Fruit fly (Drosophila melanogaster): ENCODE data around the gene nsl1.

The nsl1 gene

DNA sequence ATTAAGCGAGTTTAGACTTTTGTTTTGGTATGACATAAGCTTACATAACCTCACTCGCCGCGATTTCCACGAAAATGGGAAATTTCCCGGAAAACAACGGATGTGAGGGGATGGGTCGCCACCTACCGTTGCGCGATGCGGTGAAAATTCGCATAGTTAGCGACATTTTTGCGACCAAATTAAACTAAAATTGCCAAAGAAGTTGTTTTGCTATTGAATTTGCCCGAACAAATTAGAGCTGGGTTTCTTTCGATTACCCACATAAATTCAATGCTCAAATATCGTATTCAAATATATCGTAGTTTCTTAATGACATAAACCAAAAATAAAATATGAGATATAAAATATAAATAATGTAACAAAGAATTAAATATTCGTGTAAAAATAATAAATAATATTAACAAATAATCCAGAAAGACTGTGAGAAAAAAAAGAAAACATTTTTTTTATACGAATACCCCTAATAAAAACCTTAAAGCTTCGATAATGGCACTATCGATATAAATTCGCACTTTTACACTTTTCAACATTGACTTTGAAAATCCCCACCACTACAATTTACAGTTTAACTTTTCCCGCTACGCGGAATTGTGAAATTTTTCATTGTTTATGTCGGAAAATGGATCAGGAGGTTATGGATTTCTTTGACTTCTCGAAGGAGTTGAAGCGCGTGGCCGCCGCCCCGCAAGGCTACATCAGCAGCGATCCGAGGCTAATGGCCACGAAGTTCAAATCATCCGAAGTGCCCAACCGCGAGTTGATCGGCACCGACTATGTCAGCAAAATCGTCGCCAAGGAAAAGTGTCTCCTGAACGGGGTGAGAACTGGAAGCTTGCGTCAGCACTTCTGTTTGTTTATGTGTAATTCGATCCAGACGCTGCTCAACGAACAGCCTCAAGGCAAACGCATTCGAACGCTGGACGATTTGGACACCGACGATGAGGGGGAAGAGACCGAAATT, 43.6 kb downstream of the nsl1 start, which contains the start of the genes ND-23 and spn-E (continued):
- TF ChIP-seq Dip3 (GFP tag; optimal IDR thresholded peaks at IDR 0.05): no peak
- TF ChIP-seq Bteb2 (GFP tag; optimal IDR thresholded peaks at IDR 0.05): no peak
- peak in 1 of 2 experiments; percentile 99 for TF ChIP-seq Pdp1 (GFP tag; optimal IDR thresholded peaks at IDR 0.05)
- no peak for TF ChIP-seq CG7928 (GFP tag; optimal IDR thresholded peaks at IDR 0.05)
- TF ChIP-seq CG11398 (GFP tag; optimal IDR thresholded peaks at IDR 0.05): no peak
- 0 out of 2 replicates have a peak, but pooled peaks have one; percentile 15 for TF ChIP-seq CG14667 (GFP tag; IDR thresholded peaks at IDR 0.05)
- TF ChIP-seq dpn (GFP tag; optimal IDR thresholded peaks at IDR 0.05): peak in 1 of 2 experiments; percentile 60
- TF ChIP-seq Blimp-1 (GFP tag; optimal IDR thresholded peaks at IDR 0.05): no peak
- TF ChIP-seq Gug (GFP tag; IDR thresholded peaks at IDR 0.05): no peak
- TF ChIP-seq zfh1 (GFP tag; IDR thresholded peaks at IDR 0.05): no peak; the same call in 2 of the 3 replicates
- TF ChIP-seq CG31388 (GFP tag; optimal IDR thresholded peaks at IDR 0.05): no peak
- TF ChIP-seq ci (GFP tag; IDR thresholded peaks at IDR 0.05): no peak
- TF ChIP-seq zf30C (GFP tag; optimal IDR thresholded peaks at IDR 0.05): no peak
- no peak for TF ChIP-seq Optix (GFP tag; IDR thresholded peaks at IDR 0.05)
- TF ChIP-seq lmd (GFP tag; IDR thresholded peaks at IDR 0.05): peak; percentile 22; the same call in 1 of the 2 replicates
- TF ChIP-seq shn (GFP tag; optimal IDR thresholded peaks at IDR 0.05): no peak
- peak; percentile 43 for TF ChIP-seq Meics (GFP tag; optimal IDR thresholded peaks at IDR 0.05)
- TF ChIP-seq CG2678 (tag; optimal IDR thresholded peaks at IDR 0.05): no peak
- TF ChIP-seq ERR (GFP tag; optimal IDR thresholded peaks at IDR 0.05): no peak
- no peak for TF ChIP-seq slp2 (GFP tag; optimal IDR thresholded peaks at IDR 0.05)
- TF ChIP-seq sens (GFP tag): peak; percentile 33
- TF ChIP-seq fd3F (GFP tag; optimal IDR thresholded peaks at IDR 0.05): peak; percentile 13
- no peak for TF ChIP-seq HmgZ (tag; optimal IDR thresholded peaks at IDR 0.05)
- 0 out of 3 replicates have a peak, but pooled peaks have one; percentile 56 for TF ChIP-seq CG11695 (GFP tag; IDR thresholded peaks at IDR 0.05)
- TF ChIP-seq row (GFP tag; IDR thresholded peaks at IDR 0.05): peak; percentile 82
- TF ChIP-seq GATAe (GFP tag; conservative IDR thresholded peaks at IDR 0.05): 0 out of 2 replicates have a peak, but pooled peaks have one; percentile 14
- TF ChIP-seq CG10654 (GFP tag; optimal IDR thresholded peaks at IDR 0.05): peak; percentile 27
- no peak for TF ChIP-seq CG10959 (GFP tag; IDR thresholded peaks at IDR 0.05)
- TF ChIP-seq CG34224 (GFP tag; IDR thresholded peaks at IDR 0.05; ENCODE audit: partially characterized antibody): peak; percentile 57; the same call in 1 of the 3 replicates
- no peak for TF ChIP-seq CG15479 (GFP tag; optimal IDR thresholded peaks at IDR 0.05)
- no peak for TF ChIP-seq CG3407 (GFP tag; optimal IDR thresholded peaks at IDR 0.05)
- peak; percentile 81 for TF ChIP-seq MESR4 (GFP tag; optimal IDR thresholded peaks at IDR 0.05)
- no peak for TF ChIP-seq Nf-YB (GFP tag; optimal IDR thresholded peaks at IDR 0.05)
- peak; percentile 54 for TF ChIP-seq Sox100B (GFP tag; optimal IDR thresholded peaks at IDR 0.05)
- TF ChIP-seq CG6654 (GFP tag; optimal IDR thresholded peaks at IDR 0.05): no peak
- peak; percentile 48 for TF ChIP-seq ssp (GFP tag; IDR thresholded peaks at IDR 0.05)
- no peak for TF ChIP-seq PHDP (tag; optimal IDR thresholded peaks at IDR 0.05)
- no peak for TF ChIP-seq hth (optimal IDR thresholded peaks at IDR 0.05)
- peak; percentile 45 for TF ChIP-seq CG8388 (GFP tag; optimal IDR thresholded peaks at IDR 0.05)
- TF ChIP-seq mld (GFP tag; IDR thresholded peaks at IDR 0.05; ENCODE audit: partially characterized antibody): peak; percentile 60; the same call in 1 of the 3 replicates
- TF ChIP-seq Rx (GFP tag; IDR thresholded peaks at IDR 0.05): no peak
- TF ChIP-seq Sry-δ (GFP tag; optimal IDR thresholded peaks at IDR 0.05): peak; percentile 82
- TF ChIP-seq rib (GFP tag; IDR thresholded peaks at IDR 0.05): no peak
- peak; percentile 44 for TF ChIP-seq CG7556 (GFP tag; optimal IDR thresholded peaks at IDR 0.05)
- TF ChIP-seq Doc2 (GFP tag; IDR thresholded peaks at IDR 0.05): no peak
- TF ChIP-seq CG12219 (GFP tag; optimal IDR thresholded peaks at IDR 0.05): no peak
- TF ChIP-seq CG1529 (GFP tag; optimal IDR thresholded peaks at IDR 0.05): no peak
- no peak for TF ChIP-seq Dad (GFP tag; optimal IDR thresholded peaks at IDR 0.05)
- no peak for TF ChIP-seq CG7745 (tag; optimal IDR thresholded peaks at IDR 0.05)
